Fruit fly (Drosophila melanogaster) whole organism, wandering third instar larva: ENCODE measurements around the gene ct.

ENCODE experiments used
- Abd-B ChIP-seq: fragments of >200 bp; optimal IDR thresholded peaks from 2 replicates; lab custom pipeline; 2017; ENCODE audit warnings: missing biosample characterization, missing genetic modification characterization
- CG32264 ChIP-seq: fragments of 200-800 bp; sonication (Bioruptor generic); optimal IDR thresholded peaks from 2 replicates; lab custom pipeline; 2016; ENCODE audit warnings: missing biosample characterization, missing genetic modification characterization
- CG9705 ChIP-seq: fragments of 200-800 bp; sonication (Bioruptor generic); optimal IDR thresholded peaks from 2 replicates; lab custom pipeline; 2018; ENCODE audit warnings: missing biosample characterization, mild to moderate bottlenecking, missing genetic modification characterization
- CrebA ChIP-seq: fragments of 200-800 bp; sonication (Bioruptor generic); optimal IDR thresholded peaks from 2 replicates; lab custom pipeline; 2016; ENCODE audit warnings: missing biosample characterization, mild to moderate bottlenecking, missing genetic modification characterization, borderline replicate concordance
- Dfd ChIP-seq: fragments of >200 bp; optimal IDR thresholded peaks from 2 replicates; lab custom pipeline; 2017; ENCODE audit warnings: missing biosample characterization, missing genetic modification characterization
- Dif ChIP-seq: fragments of 200-275, 200-300 bp; sonication (Bioruptor generic); optimal IDR thresholded peaks from 2 replicates; lab custom pipeline; 2018; ENCODE audit warnings: missing biosample characterization, missing genetic modification characterization; ENCODE audit not compliant: partially characterized antibody
- GATAd ChIP-seq: sonication (Bioruptor generic); optimal IDR thresholded peaks from 2 replicates; lab custom pipeline; 2016; ENCODE audit warnings: missing biosample characterization, missing genetic modification characterization
- HLH106 ChIP-seq: fragments of 200-800 bp; optimal IDR thresholded peaks from 3 replicates; lab custom pipeline; 2019; ENCODE audit warnings: missing biosample characterization, mild to moderate bottlenecking, missing genetic modification characterization, moderate library complexity
- Hnf4 ChIP-seq: fragments of 200-800 bp; sonication (Bioruptor generic); optimal IDR thresholded peaks from 2 replicates; lab custom pipeline; 2016; ENCODE audit warnings: missing biosample characterization, mild to moderate bottlenecking, missing genetic modification characterization
- Hr78 ChIP-seq: fragments of >200 bp; optimal IDR thresholded peaks from 2 replicates; lab custom pipeline; 2017; ENCODE audit warnings: missing biosample characterization, missing genetic modification characterization
- Hr83 ChIP-seq: fragments of 200-300 bp; sonication (Bioruptor generic); optimal IDR thresholded peaks from 2 replicates; lab custom pipeline; 2016; ENCODE audit warnings: missing biosample characterization, mild to moderate bottlenecking, missing genetic modification characterization, moderate library complexity; ENCODE audit not compliant: poor library complexity, severe bottlenecking
- Jra ChIP-seq: sonication (Bioruptor generic); optimal IDR thresholded peaks from 2 replicates; lab custom pipeline; 2016; ENCODE audit warnings: missing biosample characterization, missing genetic modification characterization
- Mio ChIP-seq: sonication (Bioruptor generic); optimal IDR thresholded peaks from 2 replicates; lab custom pipeline; 2016; ENCODE audit warnings: missing biosample characterization, missing genetic modification characterization
- Myc ChIP-seq: fragments of >200 bp; optimal IDR thresholded peaks from 2 replicates; lab custom pipeline; 2017
- N ChIP-seq: fragments of >200 bp; optimal IDR thresholded peaks from 2 replicates; lab custom pipeline; 2018; ENCODE audit warnings: missing biosample characterization, missing external identifiers, missing genetic modification characterization
- OdsH ChIP-seq: fragments of 200-800 bp; sonication (Bioruptor generic); optimal IDR thresholded peaks from 2 replicates; lab custom pipeline; 2016; ENCODE audit warnings: missing biosample characterization, mild to moderate bottlenecking, missing genetic modification characterization
- Rel ChIP-seq, 2 experiments: fragments of 200-800 bp; sonication (Bioruptor generic) in 1 of 2; optimal IDR thresholded peaks; 2 replicates in 1 of 2; 3 replicates in 1 of 2; lab custom pipeline; 2016 to 2019; ENCODE audit warnings: mild to moderate bottlenecking in 2 of 2, missing biosample characterization in 2 of 2, missing genetic modification characterization in 2 of 2, moderate library complexity in 1 of 2
- Sp1 ChIP-seq: fragments of 200-800 bp; sonication (Bioruptor generic); optimal IDR thresholded peaks from 3 replicates; lab custom pipeline; 2019; ENCODE audit warnings: missing biosample characterization, mild to moderate bottlenecking, missing genetic modification characterization, moderate library complexity
- Vsx2 ChIP-seq: fragments of 200-300, 225-300 bp; sonication (Bioruptor generic); optimal IDR thresholded peaks from 2 replicates; lab custom pipeline; 2018; ENCODE audit warnings: missing biosample characterization, missing genetic modification characterization; ENCODE audit not compliant: partially characterized antibody
- br ChIP-seq: fragments of 200-800 bp; sonication (Bioruptor generic); optimal IDR thresholded peaks from 2 replicates; lab custom pipeline; 2016; ENCODE audit warnings: missing biosample characterization, missing genetic modification characterization
- brk ChIP-seq: fragments of 200-800 bp; sonication (Bioruptor generic); optimal IDR thresholded peaks from 2 replicates; lab custom pipeline; 2016; ENCODE audit warnings: missing biosample characterization, mild to moderate bottlenecking, missing genetic modification characterization
- dl ChIP-seq, 2 experiments: fragments of 175-275, 200-275 bp in 1 of 2; fragments of 200-275 bp in 1 of 2; sonication (Bioruptor generic); optimal IDR thresholded peaks; lab custom pipeline; 2018; ENCODE audit warnings: mild to moderate bottlenecking in 2 of 2, missing biosample characterization in 2 of 2, missing genetic modification characterization in 2 of 2, moderate library complexity in 2 of 2; ENCODE audit not compliant: partially characterized antibody in 2 of 2, insufficient read depth in 1 of 2
- dmrt93B ChIP-seq: fragments of 200-800 bp; sonication (Bioruptor generic); optimal IDR thresholded peaks from 2 replicates; lab custom pipeline; 2018; ENCODE audit warnings: missing biosample characterization, mild to moderate bottlenecking, missing genetic modification characterization
- dsf ChIP-seq: sonication (Bioruptor generic); optimal IDR thresholded peaks from 2 replicates; lab custom pipeline; 2016; ENCODE audit warnings: missing biosample characterization, missing genetic modification characterization, borderline replicate concordance
- ey ChIP-seq: fragments of 200-800 bp; sonication (Bioruptor generic); optimal IDR thresholded peaks from 2 replicates; lab custom pipeline; 2016; ENCODE audit warnings: missing biosample characterization, missing genetic modification characterization
- foxo ChIP-seq, 2 experiments: fragments of 200-800 bp; sonication (Bioruptor generic); optimal IDR thresholded peaks; 2 replicates in 1 of 2; 3 replicates in 1 of 2; lab custom pipeline; 2016 to 2017; ENCODE audit warnings: missing biosample characterization in 2 of 2, missing genetic modification characterization in 2 of 2
- fru ChIP-seq: fragments of 200-800 bp; sonication (Bioruptor generic); optimal IDR thresholded peaks from 3 replicates; lab custom pipeline; 2016; ENCODE audit warnings: missing biosample characterization, mild to moderate bottlenecking, missing genetic modification characterization
- h ChIP-seq: fragments of 200-800 bp; sonication (Bioruptor generic); optimal IDR thresholded peaks from 3 replicates; lab custom pipeline; 2016; ENCODE audit warnings: missing biosample characterization, mild to moderate bottlenecking, missing genetic modification characterization
- jim ChIP-seq: fragments of 175-275, 200-325 bp; sonication (Bioruptor generic); optimal IDR thresholded peaks from 2 replicates; lab custom pipeline; 2016; ENCODE audit warnings: missing biosample characterization, mild to moderate bottlenecking, missing genetic modification characterization
- lola ChIP-seq: fragments of >200 bp; optimal IDR thresholded peaks from 2 replicates; lab custom pipeline; 2017; ENCODE audit warnings: missing biosample characterization, missing genetic modification characterization
- pan ChIP-seq: fragments of >200 bp; optimal IDR thresholded peaks from 2 replicates; lab custom pipeline; 2017
- psq ChIP-seq: fragments of 200-800 bp; sonication (Bioruptor generic); optimal IDR thresholded peaks from 3 replicates; lab custom pipeline; 2017; ENCODE audit warnings: missing biosample characterization, mild to moderate bottlenecking, missing genetic modification characterization, moderate library complexity
- rgr ChIP-seq: fragments of 200-800 bp; sonication (Bioruptor generic); optimal IDR thresholded peaks from 3 replicates; lab custom pipeline; 2016; ENCODE audit warnings: missing biosample characterization, mild to moderate bottlenecking, missing genetic modification characterization
- sage ChIP-seq: fragments of 200-800 bp; sonication (Bioruptor generic); optimal IDR thresholded peaks from 2 replicates; lab custom pipeline; 2016; ENCODE audit warnings: missing biosample characterization, mild to moderate bottlenecking, missing genetic modification characterization
- sv ChIP-seq: fragments of 200-800 bp; sonication (Bioruptor generic); optimal IDR thresholded peaks from 3 replicates; lab custom pipeline; 2016; ENCODE audit warnings: missing biosample characterization, missing genetic modification characterization
- tai ChIP-seq: sonication (Bioruptor generic); optimal IDR thresholded peaks from 2 replicates; lab custom pipeline; 2016; ENCODE audit warnings: missing biosample characterization, missing genetic modification characterization
- usp ChIP-seq: fragments of >200 bp; optimal IDR thresholded peaks from 2 replicates; lab custom pipeline; 2017; ENCODE audit warnings: missing biosample characterization, missing genetic modification characterization
- woc ChIP-seq: sonication (Bioruptor generic); optimal IDR thresholded peaks from 2 replicates; lab custom pipeline; 2016; ENCODE audit warnings: missing biosample characterization, mild to moderate bottlenecking, missing genetic modification characterization

ct gene

dm6 chrX:7696711-7697654 is 88.8 kb downstream of the ct start (continued):
- peak; percentile 90 for TF ChIP-seq brk (GFP tag; lab: Kevin White, UChicago)
- no peak for TF ChIP-seq Myc (lab: Kevin White, UChicago)
- TF ChIP-seq ey: peak; percentile 97
- TF ChIP-seq br (GFP tag; lab: Kevin White, UChicago): peak; percentile 95
- peak; percentile 97 for TF ChIP-seq Sp1
- peak; percentile 24 for TF ChIP-seq Hr83 (GFP tag; lab: Kevin White, UChicago)
- TF ChIP-seq psq (GFP tag; lab: Kevin White, UChicago): peak; percentile 93
- TF ChIP-seq dl (GFP tag; optimal IDR thresholded peaks at IDR 0.05; lab: Kevin White, UChicago; ENCODE audit: insufficient read depth in 1 of 2, partially characterized antibody in 2 of 2): peak; percentile 96 to 98
- TF ChIP-seq Hnf4 (GFP tag; lab: Kevin White, UChicago): peak; percentile 94
- TF ChIP-seq Mio (GFP tag; lab: Kevin White, UChicago): peak; percentile 74
- no peak for TF ChIP-seq usp (GFP tag; lab: Kevin White, UChicago)

dm6 chrX:7698000-7698896 is 90.0 kb downstream of the ct start:
- TF ChIP-seq brk (GFP tag; lab: Kevin White, UChicago) (peak; percentile 85), sv (GFP tag; lab: Kevin White, UChicago) (peak; percentile 94), usp (GFP tag; lab: Kevin White, UChicago) (no peak), dmrt93B (GFP tag; lab: Kevin White, UChicago) (peak; percentile 96), Myc (lab: Kevin White, UChicago) (no peak), dsf (GFP tag; lab: Kevin White, UChicago) (peak; percentile 83), GATAd (peak; percentile 89), OdsH (peak; percentile 97), Mio (GFP tag; lab: Kevin White, UChicago) (peak; percentile 32), Hr78 (no peak), jim (GFP tag; lab: Kevin White, UChicago) (no peak), CG32264 (GFP tag; lab: Kevin White, UChicago) (peak; percentile 80), tai (GFP tag; lab: Kevin White, UChicago) (peak; percentile 89), HLH106 (tag; lab: Kevin White, UChicago) (peak; percentile 98), Dfd (GFP tag; lab: Kevin White, UChicago) (peak; percentile 81), psq (GFP tag; lab: Kevin White, UChicago) (peak; percentile 97), rgr (GFP tag; lab: Kevin White, UChicago) (peak; percentile 98), pan (no peak), Jra (peak; percentile 93), woc (GFP tag; lab: Kevin White, UChicago) (peak; percentile 93), Hnf4 (GFP tag; lab: Kevin White, UChicago) (peak; percentile 97), br (GFP tag; lab: Kevin White, UChicago) (peak; percentile 96), sage (GFP tag; lab: Kevin White, UChicago) (peak; percentile 92), CrebA (GFP tag; lab: Kevin White, UChicago) (peak; percentile 65), Vsx2 (GFP tag; lab: Kevin White, UChicago) (no peak), foxo (GFP tag; optimal IDR thresholded peaks at IDR 0.05; lab: Kevin White, UChicago) (peak; percentile 70 to 98), CG9705 (GFP tag; lab: Kevin White, UChicago) (peak; percentile 91), Abd-B (GFP tag; lab: Kevin White, UChicago) (no peak), ey (peak; percentile 96), Dif (peak; percentile 35), fru (peak; percentile 97), Hr83 (GFP tag; lab: Kevin White, UChicago) (peak; percentile 63), lola (GFP tag; lab: Kevin White, UChicago) (no peak), h (peak; percentile 98), Rel (GFP tag; optimal IDR thresholded peaks at IDR 0.05; lab: Kevin White, UChicago) (peak; percentile 78), Rel (tag; optimal IDR thresholded peaks at IDR 0.05; lab: Kevin White, UChicago) (peak; percentile 83), N (GFP tag; lab: Kevin White, UChicago) (no peak), Sp1 (peak; percentile 98), dl (GFP tag; optimal IDR thresholded peaks at IDR 0.05; lab: Kevin White, UChicago; ENCODE audit: insufficient read depth in 1 of 2, partially characterized antibody in 2 of 2) (no peak)
